Worm (Caenorhabditis elegans): ENCODE data around the gene F42A6.6.
"Not testable (repeated sequence)": the region's sequence is repeated elsewhere in the genome, so short reads cannot be mapped to it uniquely, and the experiment has no call there.

F42A6.6 gene

ce11 chrIV:3303690-3304089 is 33.0 kb downstream of the F42A6.6 start, which contains the start of gene idpp-12:
Gene idpp-12, plus strand, starts transcription at chrIV:3303990.
- not testable (repeated sequence) for TF ChIP-seq F26F4.8 (GFP tag; conservative IDR thresholded peaks at IDR 0.05); nhr-77 (tag; optimal IDR thresholded peaks at IDR 0.05); F44E2.7 (GFP tag; IDR thresholded peaks at IDR 0.05)

ce11 chrIV:3302058-3302457 is 34.6 kb downstream of the F42A6.6 start, which contains the start of gene W08E12.4:
Gene W08E12.4, plus strand, starts transcription at chrIV:3302358.
- 0 out of 2 replicates have a peak, but pooled peaks have one; percentile 7 for TF ChIP-seq set-16 (GFP tag; IDR thresholded peaks at IDR 0.05)

ce11 chrIV:3300492-3300891 is 36.2 kb downstream of the F42A6.6 start, which contains the start of gene W08E12.5:
Gene W08E12.5, plus strand, starts transcription at chrIV:3300792.
- TF ChIP-seq lsy-2 (tag; optimal IDR thresholded peaks at IDR 0.05) = no peak
- TF ChIP-seq ceh-62 (tag; optimal IDR thresholded peaks at IDR 0.05) = no peak
- TF ChIP-seq daf-8 (GFP tag; IDR thresholded peaks at IDR 0.05) = no peak
- no peak for TF ChIP-seq nhr-42 (GFP tag; IDR thresholded peaks at IDR 0.05)
- no peak for TF ChIP-seq lir-3 (tag; optimal IDR thresholded peaks at IDR 0.05)
- TF ChIP-seq snpc-1.2 (GFP tag; IDR thresholded peaks at IDR 0.05) = no peak

- 0 out of 2 replicates have a peak, but pooled peaks have one; percentile 12 for TF ChIP-seq dmd-8 (GFP tag; IDR thresholded peaks at IDR 0.05)
- TF ChIP-seq snpc-1.2 (GFP tag; IDR thresholded peaks at IDR 0.05) = no peak
- TF ChIP-seq egl-43 (GFP tag; IDR thresholded peaks at IDR 0.05) = 0 out of 2 replicates have a peak, but pooled peaks have one; percentile 17
- 0 out of 2 replicates have a peak, but pooled peaks have one; percentile 21 for TF ChIP-seq tra-1 (GFP tag; IDR thresholded peaks at IDR 0.05)
- no peak for TF ChIP-seq ztf-7 (tag; optimal IDR thresholded peaks at IDR 0.05)
- TF ChIP-seq set-16 (GFP tag; IDR thresholded peaks at IDR 0.05) = peak; percentile 88
These were observed 37.4 kb downstream of the F42A6.6 start for ce11 chrIV:3299229-3299628.

ce11 chrIV:3298300-3298699 is 38.4 kb downstream of the F42A6.6 start, which contains the start of gene W08E12.6:
Gene W08E12.6, plus strand, starts transcription at chrIV:3298600.
- TF ChIP-seq ztf-11 (tag; optimal IDR thresholded peaks at IDR 0.05) (no peak), set-16 (GFP tag; IDR thresholded peaks at IDR 0.05) (0 out of 2 replicates have a peak, but pooled peaks have one; percentile 8)

ce11 chrIV:3296578-3297549 is 39.8 kb downstream of the F42A6.6 start:
- TF ChIP-seq ces-1 (GFP tag; optimal IDR thresholded peaks at IDR 0.05) = no peak
- TF ChIP-seq unc-130 (GFP tag; optimal IDR thresholded peaks at IDR 0.05) = peak; percentile 5
- TF ChIP-seq R02D3.7 (tag; optimal IDR thresholded peaks at IDR 0.05) = no peak
- no peak for TF ChIP-seq F37D6.2 (tag; optimal IDR thresholded peaks at IDR 0.05)
- no peak for TF ChIP-seq mdt-29 (GFP tag; IDR thresholded peaks at IDR 0.05)
- no peak for TF ChIP-seq dmd-9 (GFP tag; IDR thresholded peaks at IDR 0.05)
- no peak for TF ChIP-seq zip-2 (tag; optimal IDR thresholded peaks at IDR 0.05)
- no peak for TF ChIP-seq rbr-2 (tag; optimal IDR thresholded peaks at IDR 0.05)
- no peak for TF ChIP-seq lin-39 (tag; optimal IDR thresholded peaks at IDR 0.05)
- TF ChIP-seq arid-1 (GFP tag; conservative IDR thresholded peaks at IDR 0.05) = peak; percentile 65
- no peak for TF ChIP-seq F10B5.3 (tag; optimal IDR thresholded peaks at IDR 0.05)
- TF ChIP-seq nhr-10 (tag; optimal IDR thresholded peaks at IDR 0.05) = no peak
- TF ChIP-seq nhr-77 (tag; optimal IDR thresholded peaks at IDR 0.05) = no peak
- no peak for TF ChIP-seq ceh-20 (GFP tag; IDR thresholded peaks at IDR 0.05)
- no peak for TF ChIP-seq nhr-102 (tag; optimal IDR thresholded peaks at IDR 0.05)
- TF ChIP-seq hlh-30 (tag; optimal IDR thresholded peaks at IDR 0.05; ENCODE audit: insufficient read depth) = no peak
- TF ChIP-seq cey-2 (tag; optimal IDR thresholded peaks at IDR 0.05; ENCODE audit: borderline replicate concordance, insufficient read depth) = no peak
- TF ChIP-seq duxl-1 (tag; optimal IDR thresholded peaks at IDR 0.05; ENCODE audit: poor library complexity) = no peak
- no peak for TF ChIP-seq lin-15B (tag; optimal IDR thresholded peaks at IDR 0.05)
- no peak for TF ChIP-seq nhr-42 (GFP tag; IDR thresholded peaks at IDR 0.05)
- no peak for TF ChIP-seq daf-8 (GFP tag; IDR thresholded peaks at IDR 0.05)
- TF ChIP-seq attf-4 (tag; optimal IDR thresholded peaks at IDR 0.05) = no peak
- no peak for TF ChIP-seq dmd-8 (GFP tag; IDR thresholded peaks at IDR 0.05)
- peak; percentile 62 for TF ChIP-seq F49E8.2 (tag; optimal IDR thresholded peaks at IDR 0.05; ENCODE audit: borderline replicate concordance)
- TF ChIP-seq mxl-2 (GFP tag; conservative IDR thresholded peaks at IDR 0.05) = no peak
- no peak for TF ChIP-seq nhr-11 (tag; optimal IDR thresholded peaks at IDR 0.05)
- TF ChIP-seq ztf-11 (tag; optimal IDR thresholded peaks at IDR 0.05) = no peak
- no peak for TF ChIP-seq nhr-76 (tag; optimal IDR thresholded peaks at IDR 0.05)

Measured in whole organism, L4 larva.